Fruit fly (Drosophila melanogaster) whole organism, pupa: ENCODE measurements around the gene smg.

ENCODE experiments used
- CG8159 ChIP-seq: fragments of 200-800 bp; sonication (Bioruptor generic); optimal IDR thresholded peaks from 3 replicates; lab custom pipeline; 2018; ENCODE audit warnings: missing biosample characterization, mild to moderate bottlenecking, missing genetic modification characterization, moderate library complexity
- Snoo ChIP-seq: fragments of 200-800 bp; sonication (Bioruptor generic); optimal IDR thresholded peaks from 3 replicates; lab custom pipeline; 2017; ENCODE audit warnings: missing biosample characterization, mild to moderate bottlenecking, missing genetic modification characterization, inconsistent platforms

DNA sequence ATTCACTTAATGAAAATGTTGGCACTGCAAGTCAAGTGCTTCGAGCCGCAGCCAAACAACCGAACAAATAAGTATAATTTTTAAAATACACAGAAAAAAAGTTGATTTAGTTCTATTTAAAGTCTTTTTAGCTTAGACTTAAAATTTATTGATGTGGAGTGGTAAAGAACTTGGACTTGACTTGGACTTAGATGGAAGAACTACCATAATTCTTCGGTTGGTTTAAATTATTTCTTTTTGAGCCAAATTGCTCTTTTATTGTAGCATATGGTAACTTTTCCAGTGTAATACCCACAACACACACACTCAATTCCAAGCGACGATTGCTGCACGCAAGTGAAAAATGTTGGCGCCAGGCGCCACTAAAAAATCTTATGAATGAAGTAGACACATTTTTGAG lies 30.3 kb upstream of the smg start:
- TF ChIP-seq Snoo (no peak), CG8159 (tag; lab: Kevin White, UChicago) (no peak)
